Worm (Caenorhabditis elegans): ENCODE data around the gene F43G6.10.

The F43G6.10 gene

DNA sequence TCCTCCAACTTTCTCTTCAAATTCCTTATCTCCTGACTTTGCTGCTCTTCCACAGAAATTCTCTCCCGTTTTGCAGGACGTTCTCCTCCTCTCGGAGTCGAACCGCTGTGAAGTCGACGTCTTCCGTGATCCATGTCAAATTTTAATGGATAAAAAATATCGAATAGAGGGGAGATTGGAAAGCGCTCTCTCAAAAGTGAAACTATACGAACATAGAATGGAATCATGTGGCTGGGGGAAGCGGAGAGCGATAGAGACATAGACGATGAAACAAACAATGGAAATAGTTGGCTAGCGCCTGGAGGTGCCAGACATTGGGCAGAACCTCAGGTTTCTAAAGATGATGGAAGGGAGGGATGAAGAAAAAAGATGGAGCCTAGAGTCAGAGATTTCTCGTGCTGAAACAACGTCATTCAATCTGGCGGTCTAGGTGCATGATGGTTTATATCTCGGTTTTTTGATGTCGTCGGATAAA is 4.8 kb downstream of the F43G6.10 start, which contains the start of gene F43G6.8 (continued):
- TF ChIP-seq sma-9 (GFP tag; optimal IDR thresholded peaks at IDR 0.05) (peak; percentile 42), sma-9 (tag; optimal IDR thresholded peaks at IDR 0.05) (no peak), alr-1 (tag; optimal IDR thresholded peaks at IDR 0.05) (no peak)

DNA sequence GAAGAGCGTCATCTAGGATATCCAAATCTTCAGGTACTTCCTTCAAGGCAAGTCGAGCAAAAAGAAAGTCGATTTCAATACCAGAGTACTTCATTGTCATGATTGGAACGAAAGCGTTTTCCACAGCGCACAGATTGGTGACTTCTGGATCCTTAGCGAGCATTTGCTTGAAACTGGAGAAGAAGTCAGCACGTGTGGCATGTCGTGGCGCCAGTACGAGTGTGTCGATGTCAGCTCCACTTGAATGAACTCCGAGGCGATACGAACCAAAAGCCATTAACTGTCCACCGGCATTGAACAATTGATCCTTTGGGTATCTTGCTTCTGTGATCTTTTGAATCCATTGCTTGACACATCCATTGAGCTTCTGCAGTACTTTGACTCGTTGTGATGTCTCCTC is 6.9 kb downstream of the F43G6.10 start:
- no peak for TF ChIP-seq Y55F3AM.14 (GFP tag; optimal IDR thresholded peaks at IDR 0.05)
- no peak for TF ChIP-seq elt-1 (tag; optimal IDR thresholded peaks at IDR 0.05)
- no peak for TF ChIP-seq ceh-82 (tag; optimal IDR thresholded peaks at IDR 0.05)
- TF ChIP-seq lin-13 (GFP tag; optimal IDR thresholded peaks at IDR 0.05) = no peak
- TF ChIP-seq sma-9 (GFP tag; optimal IDR thresholded peaks at IDR 0.05) = no peak
- TF ChIP-seq sma-9 (tag; optimal IDR thresholded peaks at IDR 0.05) = no peak
- no peak for TF ChIP-seq ztf-1 (GFP tag; conservative IDR thresholded peaks at IDR 0.05)
- TF ChIP-seq ztf-4 (tag; optimal IDR thresholded peaks at IDR 0.05) = no peak
- no peak for TF ChIP-seq ceh-16 (tag; optimal IDR thresholded peaks at IDR 0.05)
- TF ChIP-seq dmd-4 (tag; optimal IDR thresholded peaks at IDR 0.05) = no peak

DNA sequence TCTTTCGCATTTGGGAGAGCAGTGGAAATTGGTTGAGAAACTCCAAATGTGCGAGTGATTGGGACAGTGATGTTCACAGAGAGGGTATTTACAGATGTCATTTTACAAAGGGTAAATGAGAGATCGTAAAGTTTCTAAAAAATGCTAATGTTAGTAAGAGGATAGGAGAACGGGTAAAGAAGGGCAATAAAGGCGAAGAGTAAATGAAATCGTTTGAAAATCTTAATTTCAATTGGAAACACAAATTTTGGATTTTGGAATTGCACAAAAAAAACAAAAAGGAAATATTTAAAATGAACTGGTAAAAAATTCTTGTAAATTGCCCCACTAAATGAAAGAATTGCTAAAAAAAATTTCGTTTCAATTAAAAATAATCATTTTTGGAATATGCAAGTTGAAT is 7.3 kb downstream of the F43G6.10 start, which contains the start of gene pap-3:
pap-3 (minus strand) TSS at position 101 of the 400 bp plus-strand sequence.
- no peak for TF ChIP-seq nhr-77 (tag; optimal IDR thresholded peaks at IDR 0.05)
- TF ChIP-seq Y55F3AM.14 (GFP tag; optimal IDR thresholded peaks at IDR 0.05) = no peak
- TF ChIP-seq lsy-2 (tag; optimal IDR thresholded peaks at IDR 0.05) = no peak
- no peak for TF ChIP-seq sma-9 (GFP tag; optimal IDR thresholded peaks at IDR 0.05)
- TF ChIP-seq sma-9 (tag; optimal IDR thresholded peaks at IDR 0.05) = no peak
- no peak for TF ChIP-seq peb-1 (tag; optimal IDR thresholded peaks at IDR 0.05)
- no peak for TF ChIP-seq ztf-4 (tag; optimal IDR thresholded peaks at IDR 0.05)
- no peak for TF ChIP-seq sem-4 (tag; optimal IDR thresholded peaks at IDR 0.05)
- TF ChIP-seq dmd-4 (tag; optimal IDR thresholded peaks at IDR 0.05) = no peak
- no peak for TF ChIP-seq skn-1 (tag; optimal IDR thresholded peaks at IDR 0.05)
- TF ChIP-seq ceh-82 (tag; optimal IDR thresholded peaks at IDR 0.05) = no peak
- TF ChIP-seq C34F6.9 (tag; optimal IDR thresholded peaks at IDR 0.05) = no peak

DNA sequence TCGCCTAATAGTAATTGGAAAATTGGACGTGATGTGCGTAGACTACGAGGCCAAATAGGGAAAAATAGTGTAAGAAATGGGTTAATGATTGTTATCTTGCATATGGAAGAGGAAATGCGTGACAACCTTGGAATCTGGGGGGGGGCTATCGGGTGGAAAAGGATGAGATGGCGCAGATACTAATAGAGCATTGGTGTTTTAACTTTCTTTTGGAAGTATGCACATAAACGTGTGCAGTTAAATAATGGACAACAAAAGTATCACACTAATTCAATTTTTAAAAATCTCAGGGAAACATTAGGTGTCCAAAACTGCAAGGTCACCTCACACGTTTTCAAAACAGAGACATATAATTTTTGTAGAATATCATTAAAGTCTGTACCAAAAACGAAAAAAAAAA is 10.7 kb downstream of the F43G6.10 start, which contains the start of gene Y6D1A.2:
Y6D1A.2 (minus strand) TSS at position 101 of the 400 bp plus-strand sequence.
- TF ChIP-seq sma-3 (GFP tag; optimal IDR thresholded peaks at IDR 0.05) (no peak), ceh-82 (tag; optimal IDR thresholded peaks at IDR 0.05) (no peak), zag-1 (tag; optimal IDR thresholded peaks at IDR 0.05) (no peak), R02D3.7 (tag; optimal IDR thresholded peaks at IDR 0.05) (no peak), nhr-77 (tag; optimal IDR thresholded peaks at IDR 0.05) (no peak), unc-55 (GFP tag; optimal IDR thresholded peaks at IDR 0.05) (no peak), ztf-11 (tag; optimal IDR thresholded peaks at IDR 0.05) (no peak)

DNA sequence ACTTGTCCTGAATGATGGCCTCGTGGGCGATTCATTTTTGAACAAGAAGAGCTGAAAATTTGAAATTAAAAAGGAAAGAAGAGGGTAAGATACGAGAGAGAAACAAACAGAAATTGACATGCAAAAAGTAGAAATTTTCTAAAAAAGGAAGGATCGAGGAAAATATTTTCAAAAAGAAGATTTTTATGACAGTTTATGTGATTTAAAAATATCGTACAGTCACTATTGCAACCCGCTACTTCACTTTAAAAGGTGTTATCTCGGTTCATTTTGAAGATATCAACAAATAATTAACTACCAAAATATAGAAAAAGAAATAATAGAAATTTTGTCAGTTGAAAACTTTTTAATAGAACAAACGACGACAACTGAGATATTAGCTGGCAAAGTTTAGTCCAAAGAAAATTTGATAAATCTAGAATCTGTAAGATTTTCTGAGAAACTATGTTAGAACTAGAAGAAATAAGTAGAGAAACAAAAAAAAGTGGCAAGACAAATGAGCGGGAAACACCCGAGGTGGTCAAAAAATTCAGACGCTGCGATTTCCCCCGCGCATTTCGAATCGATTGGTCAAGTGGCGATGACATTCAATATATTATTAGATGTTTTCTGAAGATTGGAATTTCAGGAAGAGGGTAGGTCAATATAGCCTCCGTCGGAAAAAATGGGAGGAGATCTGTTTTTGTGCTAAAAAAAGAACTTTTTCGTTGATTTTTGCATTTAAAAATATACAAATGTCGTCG is 14.6 kb downstream of the F43G6.10 start, which contains the start of gene Y6D1A.1:
Y6D1A.1 (minus strand) TSS at position 51 of the 743 bp plus-strand sequence.
- TF ChIP-seq dmd-4 (tag; optimal IDR thresholded peaks at IDR 0.05) (no peak), lin-39 (tag; optimal IDR thresholded peaks at IDR 0.05) (no peak), ama-1 (optimal IDR thresholded peaks at IDR 0.05) (no peak), gmeb-1 (tag; optimal IDR thresholded peaks at IDR 0.05) (no peak)

DNA sequence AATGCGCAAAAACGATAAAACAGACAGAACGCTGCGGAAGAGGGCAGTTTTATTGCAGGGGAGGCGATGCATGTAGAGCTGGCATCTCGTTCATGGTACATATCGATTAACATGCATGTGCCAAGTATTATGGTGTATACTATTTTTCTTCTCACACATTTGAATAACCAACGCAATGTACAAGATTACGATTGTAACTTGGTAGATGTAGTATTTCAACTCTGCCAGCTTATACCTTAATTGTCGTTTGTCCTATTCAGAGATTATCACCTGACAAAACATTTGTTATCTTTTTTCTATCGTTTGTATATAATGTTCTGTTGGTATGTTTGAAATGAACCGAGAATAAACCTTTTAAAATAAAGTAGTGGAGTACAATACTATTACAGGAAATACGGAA is 20.8 kb downstream of the F43G6.10 start, which contains the start of gene pes-5:
pes-5 (minus strand) TSS at position 101 of the 400 bp plus-strand sequence.
- TF ChIP-seq zag-1 (tag; optimal IDR thresholded peaks at IDR 0.05) (no peak), unc-62 (GFP tag; optimal IDR thresholded peaks at IDR 0.05) (no peak), unc-39 (tag; optimal IDR thresholded peaks at IDR 0.05) (no peak), ZK546.5 (tag; optimal IDR thresholded peaks at IDR 0.05) (no peak), nhr-12 (tag; optimal IDR thresholded peaks at IDR 0.05) (no peak), ceh-16 (tag; optimal IDR thresholded peaks at IDR 0.05) (no peak), Y55F3AM.14 (GFP tag; optimal IDR thresholded peaks at IDR 0.05) (no peak), ceh-82 (tag; optimal IDR thresholded peaks at IDR 0.05) (no peak), skn-1 (tag; optimal IDR thresholded peaks at IDR 0.05) (no peak), R02D3.7 (tag; optimal IDR thresholded peaks at IDR 0.05) (no peak), dmd-4 (tag; optimal IDR thresholded peaks at IDR 0.05) (no peak)

Data from whole organism, L2 larva.